Worm (Caenorhabditis elegans) whole organism, late embryonic: ENCODE measurements around the gene rund-1.

ENCODE experiments used
- C08G9.2 ChIP-seq: sonication (generic microtip); optimal IDR thresholded peaks from 2 replicates; lab custom pipeline; 2016; ENCODE audit warnings: mild to moderate bottlenecking, missing genetic modification characterization, moderate library complexity, missing compliant biosample characterization
- F13H6.1 ChIP-seq: sonication (generic microtip); optimal IDR thresholded peaks from 2 replicates; lab custom pipeline; 2016; ENCODE audit warnings: missing genetic modification characterization, missing compliant biosample characterization
- K02D7.2 ChIP-seq: sonication (generic microtip); optimal IDR thresholded peaks from 2 replicates; lab custom pipeline; 2017; ENCODE audit warnings: mild to moderate bottlenecking, missing genetic modification characterization, missing compliant biosample characterization
- K09A11.1 ChIP-seq: sonication (generic microtip); optimal IDR thresholded peaks from 2 replicates; lab custom pipeline; 2017; ENCODE audit warnings: antibody characterized with exemption, mild to moderate bottlenecking, missing genetic modification characterization, missing compliant biosample characterization; ENCODE audit not compliant: insufficient read depth
- Y22D7AL.16 ChIP-seq: sonication (generic microtip); optimal IDR thresholded peaks from 2 replicates; lab custom pipeline; 2016; ENCODE audit warnings: missing genetic modification characterization, missing compliant biosample characterization
- ahr-1 ChIP-seq: sonication (generic microtip); optimal IDR thresholded peaks from 2 replicates; lab custom pipeline; 2016; ENCODE audit warnings: missing genetic modification characterization, missing compliant biosample characterization
- ama-1 ChIP-seq: fragments of 150-350 bp; optimal IDR thresholded peaks from 2 replicates; lab custom pipeline; 2014
- ceh-14 ChIP-seq: sonication (generic microtip); optimal IDR thresholded peaks from 2 replicates; lab custom pipeline; 2016; ENCODE audit warnings: missing genotype, missing genetic modification characterization, missing compliant biosample characterization
- ceh-18 ChIP-seq: sonication (generic microtip); optimal IDR thresholded peaks from 2 replicates; lab custom pipeline; 2016; ENCODE audit warnings: missing genetic modification characterization, missing compliant biosample characterization
- ceh-19 ChIP-seq: fragments of 200-800 bp; sonication (Bioruptor generic); optimal IDR thresholded peaks from 2 replicates; lab custom pipeline; 2018; ENCODE audit warnings: mild to moderate bottlenecking, missing genetic modification characterization, missing compliant biosample characterization
- ceh-24 ChIP-seq: sonication (generic microtip); optimal IDR thresholded peaks from 2 replicates; lab custom pipeline; 2016; ENCODE audit warnings: mild to moderate bottlenecking, missing genetic modification characterization, missing compliant biosample characterization
- ceh-34 ChIP-seq: sonication (generic microtip); optimal IDR thresholded peaks from 2 replicates; lab custom pipeline; 2016; ENCODE audit warnings: mild to moderate bottlenecking, missing genetic modification characterization, missing compliant biosample characterization
- che-1 ChIP-seq: sonication (generic microtip); optimal IDR thresholded peaks from 2 replicates; lab custom pipeline; 2016; ENCODE audit warnings: mild to moderate bottlenecking, missing genetic modification characterization, missing compliant biosample characterization
- dve-1 ChIP-seq: sonication (generic microtip); optimal IDR thresholded peaks from 2 replicates; lab custom pipeline; 2017; ENCODE audit warnings: antibody characterized with exemption, mild to moderate bottlenecking, missing genetic modification characterization, missing compliant biosample characterization
- elt-2 ChIP-seq: sonication (generic microtip); optimal IDR thresholded peaks from 2 replicates; lab custom pipeline; 2016; ENCODE audit warnings: missing genetic modification reagents, missing genetic modification characterization, missing compliant biosample characterization
- elt-4 ChIP-seq: sonication (generic microtip); optimal IDR thresholded peaks from 2 replicates; lab custom pipeline; 2016; ENCODE audit warnings: missing genetic modification characterization, missing compliant biosample characterization
- ets-4 ChIP-seq: sonication (generic microtip); optimal IDR thresholded peaks from 2 replicates; lab custom pipeline; 2016; ENCODE audit warnings: missing genetic modification characterization, missing compliant biosample characterization
- eyg-1 ChIP-seq: sonication (generic microtip); optimal IDR thresholded peaks from 2 replicates; lab custom pipeline; 2016; ENCODE audit warnings: missing genotype, missing genetic modification characterization, missing compliant biosample characterization
- fax-1 ChIP-seq: sonication (generic microtip); optimal IDR thresholded peaks from 2 replicates; lab custom pipeline; 2016; ENCODE audit warnings: missing genotype, missing genetic modification characterization, missing compliant biosample characterization
- gmeb-2 ChIP-seq: sonication (generic microtip); optimal IDR thresholded peaks from 2 replicates; lab custom pipeline; 2016; ENCODE audit warnings: missing genetic modification characterization, inconsistent platforms, missing compliant biosample characterization
- hlh-13 ChIP-seq: fragments of 200-800 bp; sonication (Bioruptor generic); optimal IDR thresholded peaks from 2 replicates; lab custom pipeline; 2018; ENCODE audit warnings: mild to moderate bottlenecking, missing genetic modification characterization, missing compliant biosample characterization
- hlh-30 ChIP-seq: sonication (generic microtip); optimal IDR thresholded peaks from 2 replicates; lab custom pipeline; 2017; ENCODE audit warnings: antibody characterized with exemption, missing genetic modification characterization, missing compliant biosample characterization; ENCODE audit not compliant: insufficient read depth
- hlh-6 ChIP-seq: sonication (generic microtip); optimal IDR thresholded peaks from 2 replicates; lab custom pipeline; 2016; ENCODE audit warnings: missing genotype, missing genetic modification characterization, missing compliant biosample characterization
- lim-6 ChIP-seq: sonication (generic microtip); optimal IDR thresholded peaks from 2 replicates; lab custom pipeline; 2016; ENCODE audit warnings: missing genetic modification characterization, missing compliant biosample characterization
- lin-11 ChIP-seq: fragments of 200-800 bp; sonication (Bioruptor generic); optimal IDR thresholded peaks from 2 replicates; lab custom pipeline; 2018; ENCODE audit warnings: mild to moderate bottlenecking, missing genetic modification characterization, missing compliant biosample characterization
- madf-2 ChIP-seq: sonication (generic microtip); optimal IDR thresholded peaks from 2 replicates; lab custom pipeline; 2017; ENCODE audit warnings: missing genetic modification characterization, missing compliant biosample characterization
- mec-3 ChIP-seq: sonication (generic microtip); optimal IDR thresholded peaks from 2 replicates; lab custom pipeline; 2016; ENCODE audit warnings: borderline replicate concordance, missing genetic modification characterization, missing compliant biosample characterization
- nfya-1 ChIP-seq: sonication (generic microtip); optimal IDR thresholded peaks from 2 replicates; lab custom pipeline; 2017; ENCODE audit warnings: missing genetic modification characterization, mild to moderate bottlenecking, missing compliant biosample characterization, antibody characterized with exemption, moderate library complexity
- odd-2 ChIP-seq: sonication (generic microtip); optimal IDR thresholded peaks from 2 replicates; lab custom pipeline; 2017; ENCODE audit warnings: antibody characterized with exemption, mild to moderate bottlenecking, missing genetic modification characterization, missing compliant biosample characterization
- pag-3 ChIP-seq: sonication (generic microtip); optimal IDR thresholded peaks from 2 replicates; lab custom pipeline; 2016; ENCODE audit warnings: missing compliant biosample characterization, missing genetic modification characterization, borderline replicate concordance
- pat-9 ChIP-seq: fragments of 200-800 bp; sonication (Bioruptor generic); optimal IDR thresholded peaks from 2 replicates; lab custom pipeline; 2018; ENCODE audit warnings: mild to moderate bottlenecking, missing genetic modification characterization, moderate library complexity, missing compliant biosample characterization
- pha-2 ChIP-seq: sonication (generic microtip); optimal IDR thresholded peaks from 2 replicates; lab custom pipeline; 2017; ENCODE audit warnings: mild to moderate bottlenecking, missing genetic modification characterization, missing compliant biosample characterization
- pha-4 ChIP-seq: fragments of 150-350 bp; optimal IDR thresholded peaks from 2 replicates; lab custom pipeline; 2018; ENCODE audit warnings: missing biosample characterization, missing genetic modification reagents, missing genetic modification characterization
- pqm-1 ChIP-seq: sonication (generic microtip); optimal IDR thresholded peaks from 2 replicates; lab custom pipeline; 2016; ENCODE audit warnings: missing genetic modification characterization, missing compliant biosample characterization
- ref-2 ChIP-seq: sonication (generic microtip); optimal IDR thresholded peaks from 2 replicates; lab custom pipeline; 2016; ENCODE audit warnings: missing genetic modification characterization, missing compliant biosample characterization
- rnt-1 ChIP-seq: sonication (generic microtip); optimal IDR thresholded peaks from 2 replicates; lab custom pipeline; 2016; ENCODE audit warnings: missing genetic modification characterization, missing compliant biosample characterization
- sox-4 ChIP-seq: sonication (generic microtip); optimal IDR thresholded peaks from 2 replicates; lab custom pipeline; 2017; ENCODE audit warnings: mild to moderate bottlenecking, missing genetic modification characterization, inconsistent platforms, missing compliant biosample characterization
- syd-9 ChIP-seq: sonication (generic microtip); optimal IDR thresholded peaks from 2 replicates; lab custom pipeline; 2016; ENCODE audit warnings: mild to moderate bottlenecking, missing genetic modification characterization, moderate library complexity, missing compliant biosample characterization
- tbx-2 ChIP-seq: sonication (generic microtip); optimal IDR thresholded peaks from 2 replicates; lab custom pipeline; 2016; ENCODE audit warnings: missing genetic modification characterization, missing compliant biosample characterization
- unc-55 ChIP-seq: sonication (generic microtip); optimal IDR thresholded peaks from 2 replicates; lab custom pipeline; 2017; ENCODE audit warnings: missing biosample characterization, missing genetic modification reagents, missing genetic modification characterization
- unc-86 ChIP-seq: sonication (generic microtip); optimal IDR thresholded peaks from 2 replicates; lab custom pipeline; 2016; ENCODE audit warnings: missing genetic modification characterization, missing compliant biosample characterization

Gene rund-1

DNA sequence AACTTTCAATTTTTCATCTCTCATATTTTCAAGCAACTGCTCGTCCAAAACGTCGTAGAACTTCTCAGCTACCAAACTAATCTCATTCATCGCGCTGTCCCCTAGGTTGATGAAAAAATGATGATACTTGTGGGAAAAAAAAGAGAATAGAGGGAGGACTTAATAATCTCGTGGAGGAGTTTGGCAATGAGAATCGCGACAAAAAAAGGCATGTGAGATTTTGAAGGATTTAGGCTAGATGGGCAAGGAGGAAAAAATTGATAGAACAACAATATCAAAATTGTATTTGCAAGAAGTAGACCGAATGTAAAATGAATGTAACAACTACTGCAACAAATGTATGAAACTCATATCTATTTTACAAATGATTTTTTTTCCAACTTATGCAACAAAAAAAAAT lies 21.1 kb upstream of the rund-1 start, which contains the start of gene Y9C12A.1:
Y9C12A.1 (minus strand) TSS at position 101 of the 400 bp plus-strand sequence.
- TF ChIP-seq C08G9.2 (tag; lab: Kevin White, UChicago) (no peak), ref-2 (tag; lab: Kevin White, UChicago) (no peak), ets-4 (tag; lab: Kevin White, UChicago) (no peak), ceh-18 (tag; lab: Kevin White, UChicago) (no peak), ceh-19 (GFP tag; lab: Kevin White, UChicago) (no peak), pha-4 (tag; lab: Kevin White, UChicago) (no peak), Y22D7AL.16 (no peak), lin-11 (tag; lab: Kevin White, UChicago) (no peak), pqm-1 (no peak), mec-3 (tag; lab: Kevin White, UChicago) (no peak), pag-3 (tag; lab: Kevin White, UChicago) (no peak), nfya-1 (tag; lab: Kevin White, UChicago) (no peak), madf-2 (tag; lab: Kevin White, UChicago) (no peak), fax-1 (tag; lab: Kevin White, UChicago) (no peak), F13H6.1 (tag; lab: Kevin White, UChicago) (no peak), pat-9 (tag; lab: Kevin White, UChicago) (no peak)

DNA sequence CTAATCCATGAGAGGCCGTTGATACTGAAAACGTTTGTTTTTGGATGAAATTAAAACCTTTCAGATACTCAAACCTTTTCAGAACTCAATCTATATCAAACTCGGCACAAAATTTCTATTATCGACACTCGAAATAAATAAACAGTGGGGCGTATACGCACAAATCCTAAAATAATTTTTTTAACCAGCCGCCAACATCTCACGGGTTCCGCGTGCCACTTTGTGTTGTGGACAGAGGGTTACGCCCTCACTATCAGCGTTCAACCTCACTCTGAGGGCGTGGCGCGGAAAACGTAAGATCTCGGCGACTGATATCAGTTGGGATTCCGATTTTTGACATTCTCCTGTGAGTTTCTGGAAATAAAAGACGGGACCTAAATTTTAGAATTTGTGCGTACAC lies 19.8 kb upstream of the rund-1 start:
- TF ChIP-seq ceh-34 (no peak), hlh-13 (no peak), che-1 (tag; lab: Kevin White, UChicago) (no peak), eyg-1 (tag; lab: Kevin White, UChicago) (no peak), ceh-14 (tag; lab: Kevin White, UChicago) (no peak), pha-4 (tag; lab: Kevin White, UChicago) (no peak), unc-86 (no peak), rnt-1 (tag; lab: Kevin White, UChicago) (no peak), hlh-30 (tag; lab: Kevin White, UChicago) (no peak), hlh-6 (tag; lab: Kevin White, UChicago) (no peak), gmeb-2 (tag; lab: Kevin White, UChicago) (no peak), elt-2 (tag; lab: Kevin White, UChicago) (no peak), ets-4 (tag; lab: Kevin White, UChicago) (no peak), ahr-1 (tag; lab: Kevin White, UChicago) (no peak)

DNA sequence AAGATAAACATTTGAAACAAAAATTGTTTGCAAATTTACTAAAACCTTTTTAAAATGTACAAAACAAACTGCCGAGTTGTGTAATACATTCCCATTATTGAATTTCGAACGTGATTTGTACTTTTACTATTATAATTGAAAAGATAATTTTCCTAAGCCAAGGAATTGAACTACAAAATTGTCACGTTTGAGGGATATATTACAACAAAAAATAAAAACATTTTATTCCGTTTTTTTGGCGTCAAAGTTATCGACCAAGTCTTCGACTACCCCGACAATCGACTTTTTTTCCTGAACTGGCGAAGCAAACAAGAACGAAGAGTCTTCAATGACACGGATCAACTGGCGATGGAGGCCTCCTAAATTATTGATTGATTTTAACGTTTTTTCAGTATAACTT lies 19.3 kb upstream of the rund-1 start, which contains the start of gene T19D7.7:
T19D7.7 (minus strand) TSS at position 101 of the 400 bp plus-strand sequence.
- TF ChIP-seq K09A11.1 (no peak), pha-2 (tag; lab: Kevin White, UChicago) (no peak), nfya-1 (tag; lab: Kevin White, UChicago) (no peak), syd-9 (no peak), sox-4 (tag; lab: Kevin White, UChicago) (no peak), lin-11 (tag; lab: Kevin White, UChicago) (no peak), lim-6 (tag; lab: Kevin White, UChicago) (no peak), ceh-34 (no peak), ahr-1 (tag; lab: Kevin White, UChicago) (no peak), odd-2 (tag; lab: Kevin White, UChicago) (no peak), gmeb-2 (tag; lab: Kevin White, UChicago) (no peak), ama-1 (lab: Kevin White, UChicago) (no peak), elt-4 (tag; lab: Kevin White, UChicago) (no peak), dve-1 (no peak), ceh-24 (no peak), unc-55 (GFP tag; lab: Kevin White, UChicago) (no peak), tbx-2 (no peak), K02D7.2 (tag; lab: Kevin White, UChicago) (no peak)
